Worm (Caenorhabditis elegans) whole organism, early embryonic: ENCODE data around the gene T16A9.5.

Experiments
- B0310.2 ChIP-seq: sonication (generic microtip); optimal IDR thresholded peaks from 2 replicates; lab custom pipeline; 2016; ENCODE audit warnings: mild to moderate bottlenecking, missing genetic modification characterization, missing compliant biosample characterization
- aly-1 ChIP-seq: sonication (generic microtip); optimal IDR thresholded peaks from 2 replicates; lab custom pipeline; 2016; ENCODE audit warnings: missing genetic modification characterization, missing compliant biosample characterization
- ama-1 ChIP-seq: fragments of 150-350 bp; optimal IDR thresholded peaks from 2 replicates; lab custom pipeline; 2014
- flt-1 ChIP-seq: fragments of 200-800 bp; sonication (Bioruptor generic); IDR thresholded peaks from 2 replicates; pipeline ENCODE4 v1.3.6; 2022; ENCODE audit warnings: missing genetic modification characterization, missing compliant biosample characterization
- hmbx-1 ChIP-seq: sonication (generic microtip); optimal IDR thresholded peaks from 2 replicates; lab custom pipeline; 2016; ENCODE audit warnings: mild to moderate bottlenecking, missing genetic modification characterization, missing compliant biosample characterization
- tbx-37 ChIP-seq: fragments of 200-800 bp; sonication (Bioruptor generic); conservative IDR thresholded peaks from 2 replicates; pipeline ENCODE4 v1.3.6; 2022; ENCODE audit warnings: missing genetic modification reagents, missing genetic modification characterization, missing compliant biosample characterization

- TF ChIP-seq tbx-37 (GFP tag; lab: Robert Waterston, UW) (no peak), hmbx-1 (tag; lab: Kevin White, UChicago) (no peak), aly-1 (no peak), ama-1 (lab: Kevin White, UChicago) (no peak), B0310.2 (no peak), flt-1 (GFP tag; lab: Robert Waterston, UW) (no peak)
Observed at ce11 chrV:14192870-14193269, 22.1 kb downstream of the T16A9.5 start.
